Fruit fly (Drosophila melanogaster): ENCODE measurements around the gene Nrg.

Nrg gene

DNA sequence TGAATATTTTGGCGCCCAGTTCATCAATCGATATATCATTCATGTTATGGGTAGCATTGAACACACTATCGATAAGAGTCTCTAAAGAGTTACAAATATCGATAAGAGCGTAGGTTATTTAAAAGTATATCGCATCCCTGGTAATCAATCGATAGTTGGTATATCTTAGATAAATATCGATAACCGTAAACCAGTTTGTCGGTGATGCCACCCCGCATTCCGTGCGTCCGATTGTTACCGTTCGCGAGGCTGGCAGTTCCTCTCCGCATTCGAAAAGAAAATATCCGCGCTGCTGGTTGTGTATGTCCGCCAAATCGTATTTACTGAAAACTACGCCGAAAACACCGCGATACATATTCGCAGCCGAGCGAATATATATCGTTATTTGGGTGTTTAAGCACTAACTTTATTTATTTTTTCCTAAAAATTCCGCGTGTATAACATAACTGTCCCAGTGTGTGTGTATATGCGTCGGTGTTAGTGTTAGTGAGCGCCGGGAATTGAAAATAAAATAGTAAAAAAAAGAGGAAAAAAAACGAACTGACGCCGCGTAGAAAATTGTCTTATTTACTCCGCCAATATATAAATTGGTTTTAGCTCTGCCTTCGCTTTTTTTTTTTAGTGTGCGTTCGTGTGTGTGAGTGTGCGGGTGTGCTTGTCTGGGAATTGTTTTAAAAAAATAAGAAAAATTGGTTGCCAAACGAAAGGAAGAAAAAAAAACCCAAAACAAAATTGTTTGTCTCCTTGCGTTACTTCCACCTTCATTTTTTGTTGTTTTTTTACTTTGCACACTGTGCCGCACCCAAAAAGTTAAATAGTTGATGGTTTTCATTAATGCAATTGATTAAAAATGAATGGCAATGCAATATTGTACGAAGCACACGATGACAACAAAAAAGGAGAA lies at the start of gene Nrg:
Nrg (plus strand) TSS at position 253 of the 904 bp plus-strand sequence.
- TF ChIP-seq CG12768 (GFP tag; optimal IDR thresholded peaks at IDR 0.05) (peak; percentile 14), cic (GFP tag; optimal IDR thresholded peaks at IDR 0.05) (peak; percentile 11), tj (GFP tag; optimal IDR thresholded peaks at IDR 0.05) (peak; percentile 21), CG33017 (tag; optimal IDR thresholded peaks at IDR 0.05) (no peak), toe (GFP tag; optimal IDR thresholded peaks at IDR 0.05) (peak; percentile 3), Clk (GFP tag; optimal IDR thresholded peaks at IDR 0.05) (no peak), Hr96 (GFP tag; optimal IDR thresholded peaks at IDR 0.05) (no peak), Crg-1 (GFP tag; optimal IDR thresholded peaks at IDR 0.05) (peak; percentile 40), CG14711 (tag; optimal IDR thresholded peaks at IDR 0.05) (no peak), cnc (optimal IDR thresholded peaks at IDR 0.05) (no peak), CG7101 (tag; optimal IDR thresholded peaks at IDR 0.05) (peak; percentile 17), Mnt (GFP tag; optimal IDR thresholded peaks at IDR 0.05) (peak; percentile 65), CG1620 (GFP tag; optimal IDR thresholded peaks at IDR 0.05) (peak; percentile 44), CG11617 (GFP tag; optimal IDR thresholded peaks at IDR 0.05) (peak; percentile 1), pad (GFP tag; optimal IDR thresholded peaks at IDR 0.05) (peak; percentile 39), bab1 (GFP tag; optimal IDR thresholded peaks at IDR 0.05) (peak; percentile 89), ovo (GFP tag; optimal IDR thresholded peaks at IDR 0.05) (peak; percentile 3)

DNA sequence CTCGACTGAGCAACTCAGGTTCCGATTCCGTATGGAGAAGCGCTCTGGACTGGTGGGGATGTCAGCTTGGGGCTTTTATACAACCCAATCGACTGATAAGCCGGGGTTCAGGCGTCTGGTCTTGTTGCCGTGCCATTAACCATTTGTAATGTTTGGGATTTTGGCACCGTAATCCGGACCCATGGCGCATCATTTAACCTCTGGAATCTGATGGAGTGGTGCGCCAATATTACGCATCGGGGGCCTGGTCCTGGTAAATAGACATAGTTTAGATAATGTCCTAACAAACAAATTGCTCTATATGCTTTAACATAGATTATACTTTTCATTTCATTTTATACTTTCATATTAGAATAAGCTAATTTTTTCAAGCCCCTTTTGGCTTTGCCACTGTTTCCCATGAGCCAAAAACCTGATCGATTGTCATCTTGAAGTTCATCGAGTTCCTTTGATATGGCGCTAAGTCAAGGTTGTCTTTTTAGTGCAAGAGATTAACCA lies 48.2 kb upstream of the Nrg start, which contains the start of gene CG12116:
CG12116 (minus strand) TSS at position 51 of the 498 bp plus-strand sequence.
- no peak for TF ChIP-seq CG14711 (tag; optimal IDR thresholded peaks at IDR 0.05)
- TF ChIP-seq CG12768 (GFP tag; optimal IDR thresholded peaks at IDR 0.05) = no peak

dm6 chrX:8469606-8470005 lies 47.6 kb upstream of the Nrg start:
- TF ChIP-seq cnc (optimal IDR thresholded peaks at IDR 0.05) (no peak), kay (GFP tag; ENCODE audit: borderline replicate concordance) (peak; percentile 67)

DNA sequence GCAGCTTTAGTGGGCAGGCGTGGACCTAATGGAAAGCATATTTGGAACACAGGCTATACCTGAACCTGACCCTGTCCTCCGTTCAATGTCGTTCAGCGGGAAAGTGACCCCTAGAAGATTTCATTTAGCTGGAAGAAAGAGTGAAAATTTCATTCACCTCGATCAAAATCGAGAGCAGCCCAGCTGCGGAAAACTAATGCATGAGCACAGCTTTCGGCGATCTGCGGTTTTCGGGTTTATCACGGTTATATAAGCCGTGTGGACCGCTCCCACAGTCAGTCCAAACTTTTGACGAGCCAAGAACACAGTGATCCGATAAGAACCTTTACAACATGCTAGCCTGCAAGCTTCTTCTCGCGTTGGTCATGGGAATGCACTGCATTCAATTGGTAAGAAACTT lies 46.6 kb upstream of the Nrg start, which contains the start of gene Cp7Fa:
Cp7Fa (plus strand) TSS at position 301 of the 400 bp plus-strand sequence.
- no peak for TF ChIP-seq pad (GFP tag; optimal IDR thresholded peaks at IDR 0.05)
- TF ChIP-seq bab1 (GFP tag; optimal IDR thresholded peaks at IDR 0.05) = peak; percentile 20
- peak; percentile 4 for TF ChIP-seq CG1620 (GFP tag; optimal IDR thresholded peaks at IDR 0.05)

- TF ChIP-seq CG12768 (GFP tag; optimal IDR thresholded peaks at IDR 0.05) = no peak
- TF ChIP-seq Crg-1 (GFP tag; optimal IDR thresholded peaks at IDR 0.05) = peak; percentile 56
- TF ChIP-seq cnc (optimal IDR thresholded peaks at IDR 0.05) = no peak
- TF ChIP-seq CG1620 (GFP tag; optimal IDR thresholded peaks at IDR 0.05) = peak; percentile 50
- TF ChIP-seq tj (GFP tag; optimal IDR thresholded peaks at IDR 0.05) = peak; percentile 35
- peak; percentile 99 for TF ChIP-seq bab1 (GFP tag; optimal IDR thresholded peaks at IDR 0.05)
- TF ChIP-seq kay (GFP tag; ENCODE audit: borderline replicate concordance) = no peak
- no peak for TF ChIP-seq Clk (GFP tag; optimal IDR thresholded peaks at IDR 0.05)
- peak; percentile 35 for TF ChIP-seq CG14711 (tag; optimal IDR thresholded peaks at IDR 0.05)
Observed at dm6 chrX:8473339-8473887, 43.8 kb upstream of the Nrg start, which contains the start of gene Cp7Fb. Gene Cp7Fb, plus strand, starts transcription at chrX:8473837.

dm6 chrX:8475657-8476056 lies 41.5 kb upstream of the Nrg start:
- no peak for TF ChIP-seq toe (GFP tag; optimal IDR thresholded peaks at IDR 0.05)
- no peak for TF ChIP-seq CG1620 (GFP tag; optimal IDR thresholded peaks at IDR 0.05)
- TF ChIP-seq CG33017 (tag; optimal IDR thresholded peaks at IDR 0.05) = no peak
- TF ChIP-seq kay (GFP tag; ENCODE audit: borderline replicate concordance) = no peak
- TF ChIP-seq tj (GFP tag; optimal IDR thresholded peaks at IDR 0.05) = peak; percentile 93
- TF ChIP-seq CG7101 (tag; optimal IDR thresholded peaks at IDR 0.05) = no peak
- TF ChIP-seq pad (GFP tag; optimal IDR thresholded peaks at IDR 0.05) = no peak
- no peak for TF ChIP-seq CG5204 (GFP tag; optimal IDR thresholded peaks at IDR 0.05)

DNA sequence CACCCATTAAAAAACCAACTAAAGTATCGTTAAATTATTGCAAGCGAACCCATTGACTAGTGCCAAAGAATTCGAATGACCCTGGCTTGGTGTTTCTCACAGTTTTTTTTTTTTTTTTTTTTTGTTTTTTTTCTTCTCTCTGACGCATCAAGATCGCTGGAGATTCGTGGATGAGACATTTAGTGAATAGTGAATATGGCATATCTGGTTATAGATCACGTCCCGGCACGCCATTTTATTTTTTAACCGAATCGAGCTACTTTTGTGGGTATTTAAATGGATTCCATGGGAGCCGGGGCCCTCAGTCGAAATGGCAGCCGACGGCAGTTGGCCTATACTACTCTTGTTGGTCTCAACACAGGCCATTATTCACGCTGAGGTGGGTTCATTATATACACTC lies 40.4 kb upstream of the Nrg start, which contains the start of gene Cp7Fc:
Cp7Fc (plus strand) TSS at position 301 of the 400 bp plus-strand sequence.
- no peak for TF ChIP-seq CG1620 (GFP tag; optimal IDR thresholded peaks at IDR 0.05)
- TF ChIP-seq Clk (GFP tag; optimal IDR thresholded peaks at IDR 0.05) = no peak
- peak; percentile 16 for TF ChIP-seq bab1 (GFP tag; optimal IDR thresholded peaks at IDR 0.05)
- peak; percentile 8 for TF ChIP-seq Crg-1 (GFP tag; optimal IDR thresholded peaks at IDR 0.05)
- TF ChIP-seq CG12768 (GFP tag; optimal IDR thresholded peaks at IDR 0.05) = no peak
